Worm (Caenorhabditis elegans): ENCODE measurements around the gene fbxb-107.

Gene fbxb-107

ce11 chrII:2772166-2772565 is 13.6 kb downstream of the fbxb-107 start, which contains the start of gene sdz-10:
Gene sdz-10 (minus strand): TSS chrII:2772266.
- TF ChIP-seq lsy-2 (tag; optimal IDR thresholded peaks at IDR 0.05) (no peak), ceh-82 (tag; optimal IDR thresholded peaks at IDR 0.05) (no peak), egl-27 (tag; optimal IDR thresholded peaks at IDR 0.05) (no peak), ztf-4 (tag; optimal IDR thresholded peaks at IDR 0.05) (no peak), sma-9 (GFP tag; optimal IDR thresholded peaks at IDR 0.05) (no peak), sma-9 (tag; optimal IDR thresholded peaks at IDR 0.05) (no peak), elt-3 (tag; optimal IDR thresholded peaks at IDR 0.05) (no peak), nhr-23 (tag; optimal IDR thresholded peaks at IDR 0.05) (no peak), nhr-25 (tag; optimal IDR thresholded peaks at IDR 0.05) (no peak), ZK546.5 (tag; optimal IDR thresholded peaks at IDR 0.05) (no peak), nhr-129 (tag; optimal IDR thresholded peaks at IDR 0.05) (no peak), skn-1 (tag; optimal IDR thresholded peaks at IDR 0.05) (no peak), sma-3 (GFP tag; optimal IDR thresholded peaks at IDR 0.05) (no peak), nhr-77 (tag; optimal IDR thresholded peaks at IDR 0.05) (no peak), snpc-4 (tag; optimal IDR thresholded peaks at IDR 0.05) (no peak), mbf-1 (tag; optimal IDR thresholded peaks at IDR 0.05) (no peak), ztf-11 (tag; optimal IDR thresholded peaks at IDR 0.05) (no peak), unc-55 (GFP tag; optimal IDR thresholded peaks at IDR 0.05) (no peak), F13H6.1 (tag; optimal IDR thresholded peaks at IDR 0.05) (no peak), Y55F3AM.14 (GFP tag; optimal IDR thresholded peaks at IDR 0.05) (no peak), nhr-21 (tag; optimal IDR thresholded peaks at IDR 0.05) (no peak)

ce11 chrII:2773534-2773933 is 15.0 kb downstream of the fbxb-107 start, which contains the start of gene sdz-9:
Gene sdz-9 (minus strand): TSS chrII:2773634.
- TF ChIP-seq nhr-10 (tag; optimal IDR thresholded peaks at IDR 0.05) (no peak), mdl-1 (tag; optimal IDR thresholded peaks at IDR 0.05) (no peak), mbf-1 (tag; optimal IDR thresholded peaks at IDR 0.05) (no peak), gmeb-1 (tag; optimal IDR thresholded peaks at IDR 0.05) (no peak), lin-13 (GFP tag; optimal IDR thresholded peaks at IDR 0.05) (no peak), ztf-11 (tag; optimal IDR thresholded peaks at IDR 0.05) (no peak), ztf-1 (GFP tag; conservative IDR thresholded peaks at IDR 0.05) (no peak), F13H6.1 (tag; optimal IDR thresholded peaks at IDR 0.05) (no peak), fos-1 (tag; optimal IDR thresholded peaks at IDR 0.05) (no peak), ZK546.5 (tag; optimal IDR thresholded peaks at IDR 0.05) (no peak), nhr-23 (tag; optimal IDR thresholded peaks at IDR 0.05) (no peak), nhr-12 (tag; optimal IDR thresholded peaks at IDR 0.05) (no peak)

DNA sequence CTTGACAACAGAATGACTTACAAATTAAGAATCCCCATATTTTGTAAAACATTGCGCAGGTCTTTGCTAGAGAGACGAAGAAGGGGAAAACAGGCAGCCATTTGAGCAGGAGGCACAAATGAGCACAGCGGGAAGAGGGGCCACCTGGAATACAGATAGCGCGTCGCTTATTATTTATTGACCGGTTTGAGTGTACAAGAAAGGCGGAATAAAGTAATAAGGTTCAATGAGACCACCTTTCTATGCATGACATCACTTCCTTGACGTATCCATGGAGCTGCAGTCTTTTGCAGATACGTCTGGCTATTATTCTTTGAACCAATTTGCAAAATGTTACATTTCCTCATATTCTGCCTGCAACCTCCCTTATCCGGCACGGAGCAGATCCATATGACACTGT is 16.3 kb downstream of the fbxb-107 start, which contains the start of gene fbxb-111:
Gene fbxb-111, minus strand, starts transcription at position 101 of the 400 bp plus-strand sequence.
- TF ChIP-seq ZK546.5 (tag; optimal IDR thresholded peaks at IDR 0.05) (no peak), alr-1 (tag; optimal IDR thresholded peaks at IDR 0.05) (no peak), aly-2 (tag; optimal IDR thresholded peaks at IDR 0.05) (no peak), lin-39 (tag; optimal IDR thresholded peaks at IDR 0.05) (no peak), zag-1 (tag; optimal IDR thresholded peaks at IDR 0.05) (no peak), nhr-129 (tag; optimal IDR thresholded peaks at IDR 0.05) (no peak), Y55F3AM.14 (GFP tag; optimal IDR thresholded peaks at IDR 0.05) (no peak), sem-4 (tag; optimal IDR thresholded peaks at IDR 0.05) (no peak), ztf-1 (GFP tag; conservative IDR thresholded peaks at IDR 0.05) (no peak), ztf-11 (tag; optimal IDR thresholded peaks at IDR 0.05) (no peak), lin-13 (GFP tag; optimal IDR thresholded peaks at IDR 0.05) (no peak), lsy-2 (tag; optimal IDR thresholded peaks at IDR 0.05) (no peak)

DNA sequence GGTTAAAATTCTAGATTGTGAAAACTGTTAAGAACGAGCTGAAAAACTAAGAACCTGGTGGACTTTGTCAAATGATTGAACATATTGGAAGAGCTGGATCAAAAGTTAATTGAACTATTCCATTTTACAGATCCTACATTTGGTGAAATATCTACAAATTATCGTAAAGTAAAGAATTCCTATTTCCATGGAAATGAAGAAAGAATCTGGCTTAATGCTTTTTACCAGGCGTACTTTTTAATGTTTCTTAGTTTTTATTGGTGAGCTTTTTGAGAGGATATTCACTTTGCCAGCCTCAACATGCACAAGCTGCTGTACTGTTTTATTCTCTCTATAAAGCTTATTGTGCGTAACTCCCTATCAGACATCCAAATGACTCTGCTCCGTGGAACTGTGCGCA is 19.3 kb downstream of the fbxb-107 start, which contains the start of gene F08D12.4:
Gene F08D12.4, plus strand, starts transcription at position 301 of the 400 bp plus-strand sequence.
- TF ChIP-seq gmeb-1 (tag; optimal IDR thresholded peaks at IDR 0.05) (no peak), nhr-6 (tag; optimal IDR thresholded peaks at IDR 0.05) (no peak), nhr-12 (tag; optimal IDR thresholded peaks at IDR 0.05) (no peak), ceh-82 (tag; optimal IDR thresholded peaks at IDR 0.05) (no peak), lin-39 (tag; optimal IDR thresholded peaks at IDR 0.05) (no peak), F13H6.1 (tag; optimal IDR thresholded peaks at IDR 0.05) (no peak), alr-1 (tag; optimal IDR thresholded peaks at IDR 0.05) (no peak), fos-1 (tag; optimal IDR thresholded peaks at IDR 0.05) (no peak), unc-55 (GFP tag; optimal IDR thresholded peaks at IDR 0.05) (no peak), C34F6.9 (tag; optimal IDR thresholded peaks at IDR 0.05) (no peak), ZK546.5 (tag; optimal IDR thresholded peaks at IDR 0.05) (no peak)

DNA sequence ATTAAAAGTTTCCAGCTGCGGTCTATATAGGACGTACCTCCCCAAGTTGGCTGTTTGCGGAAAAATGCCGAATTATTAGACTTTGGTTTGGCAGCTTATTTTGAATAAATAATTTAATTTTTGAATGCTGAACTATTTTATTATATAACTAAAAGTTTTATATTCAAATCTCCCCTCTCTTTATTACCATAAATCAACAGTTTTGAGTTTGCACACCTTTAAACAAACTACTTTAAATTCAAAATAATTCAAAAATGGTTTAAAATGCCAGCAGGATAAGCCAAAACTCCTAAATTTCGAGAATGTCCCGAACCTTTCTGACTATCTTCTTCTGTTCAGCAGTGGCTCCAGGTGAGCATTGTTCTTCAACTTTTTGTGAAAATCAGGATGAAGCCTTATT is 20.7 kb downstream of the fbxb-107 start, which contains the start of gene F08D12.3:
Gene F08D12.3, plus strand, starts transcription at position 301 of the 400 bp plus-strand sequence.
- no peak for TF ChIP-seq nhr-12 (tag; optimal IDR thresholded peaks at IDR 0.05)
- TF ChIP-seq lin-11 (tag; optimal IDR thresholded peaks at IDR 0.05) = no peak
- TF ChIP-seq ceh-82 (tag; optimal IDR thresholded peaks at IDR 0.05) = no peak
- no peak for TF ChIP-seq lin-13 (GFP tag; optimal IDR thresholded peaks at IDR 0.05)
- TF ChIP-seq nhr-25 (tag; optimal IDR thresholded peaks at IDR 0.05) = no peak
